Worm (Caenorhabditis elegans): Measurements from ENCODE around the gene trm-2A.

trm-2A gene

DNA sequence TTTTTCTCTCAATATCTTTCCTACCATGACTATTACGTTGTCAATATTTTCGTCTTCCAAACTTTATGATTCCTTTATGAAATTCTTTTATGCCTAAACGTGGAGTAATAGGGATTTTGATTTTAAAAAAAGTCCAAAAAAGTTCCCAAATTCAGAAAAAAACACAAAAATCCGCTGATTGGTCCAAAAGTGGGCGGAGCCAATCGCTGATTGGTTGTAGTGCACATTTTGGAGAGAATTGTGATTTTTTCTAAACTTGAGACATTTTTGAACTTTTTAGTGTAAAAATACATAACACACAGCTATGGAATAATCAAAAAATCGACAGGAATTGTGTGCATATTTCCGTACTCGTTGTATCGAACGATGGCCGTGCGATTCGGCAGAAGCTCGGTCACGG lies 34.6 kb downstream of the trm-2A start:
- TF ChIP-seq egl-18 (GFP tag; IDR thresholded peaks at IDR 0.05) (no peak), nfyb-1 (GFP tag; IDR thresholded peaks at IDR 0.05) (peak; percentile 48; the same call in 1 of the 2 replicates)

- TF ChIP-seq egrh-3 (GFP tag; IDR thresholded peaks at IDR 0.05) (peak; percentile 69; the same call in 1 of the 2 replicates), mel-28 (tag; optimal IDR thresholded peaks at IDR 0.05; ENCODE audit: borderline replicate concordance) (no peak), fkh-3 (tag; optimal IDR thresholded peaks at IDR 0.05) (no peak), B0035.1 (tag; optimal IDR thresholded peaks at IDR 0.05) (no peak), zfh-2 (GFP tag; conservative IDR thresholded peaks at IDR 0.05) (peak; percentile 91), madf-8 (GFP tag; conservative IDR thresholded peaks at IDR 0.05) (0 out of 2 replicates have a peak, but pooled peaks have one; percentile 11)
Measured at ce11 chrV:942556-942955, 37.8 kb downstream of the trm-2A start.

DNA sequence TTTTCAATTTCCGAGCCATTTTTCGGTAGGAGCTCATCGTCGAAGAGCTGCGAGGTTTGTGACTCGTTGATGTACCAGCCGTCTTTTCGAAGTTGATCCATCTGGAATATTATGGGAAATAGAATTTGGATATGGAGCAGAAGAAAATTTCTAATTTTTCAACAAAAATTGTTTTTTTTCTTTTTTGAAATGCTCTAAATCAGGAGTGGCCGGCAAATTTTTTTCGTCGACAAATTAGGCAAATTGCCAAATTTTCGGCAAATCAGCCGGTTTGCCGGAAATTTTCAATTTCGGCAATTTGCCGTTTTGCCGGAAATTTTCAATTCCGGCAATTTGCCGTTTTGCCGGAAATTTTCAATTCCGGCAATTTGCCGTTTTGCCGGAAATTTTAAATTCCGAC lies 40.4 kb downstream of the trm-2A start, which contains the start of gene Y50D4C.3:
Gene Y50D4C.3, minus strand, starts transcription at position 101 of the 400 bp plus-strand sequence.
- TF ChIP-seq nhr-27 (tag; optimal IDR thresholded peaks at IDR 0.05) = no peak
- no peak for TF ChIP-seq zfh-2 (GFP tag; conservative IDR thresholded peaks at IDR 0.05)
- TF ChIP-seq ztf-18 (tag; optimal IDR thresholded peaks at IDR 0.05) = no peak
- TF ChIP-seq mcd-1 (GFP tag; IDR thresholded peaks at IDR 0.05) = no peak
- TF ChIP-seq bed-2 (GFP tag; IDR thresholded peaks at IDR 0.05) = no peak
- no peak for TF ChIP-seq unc-130 (GFP tag; optimal IDR thresholded peaks at IDR 0.05)
- no peak for TF ChIP-seq dox-1 (GFP tag; IDR thresholded peaks at IDR 0.05)
- no peak for TF ChIP-seq cebp-1 (GFP tag; IDR thresholded peaks at IDR 0.05)
- no peak for TF ChIP-seq cebp-1 (tag; optimal IDR thresholded peaks at IDR 0.05)
- TF ChIP-seq pbrm-1 (GFP tag; IDR thresholded peaks at IDR 0.05) = no peak
- TF ChIP-seq K11D2.4 (GFP tag; IDR thresholded peaks at IDR 0.05) = no peak
- TF ChIP-seq ztf-26 (tag; optimal IDR thresholded peaks at IDR 0.05) = no peak
- TF ChIP-seq snpc-1.1 (tag; optimal IDR thresholded peaks at IDR 0.05; ENCODE audit: insufficient read depth) = no peak
- no peak for TF ChIP-seq ceh-40 (GFP tag; IDR thresholded peaks at IDR 0.05)
- TF ChIP-seq atf-7 (tag; optimal IDR thresholded peaks at IDR 0.05) = no peak
- TF ChIP-seq F57A8.1 (GFP tag; optimal IDR thresholded peaks at IDR 0.05) = no peak
- TF ChIP-seq K12H6.12 (tag; optimal IDR thresholded peaks at IDR 0.05) = no peak

ce11 chrV:945828-946227 lies 41.1 kb downstream of the trm-2A start:
- TF ChIP-seq repo-1 (tag; optimal IDR thresholded peaks at IDR 0.05) (no peak), nfyb-1 (GFP tag; IDR thresholded peaks at IDR 0.05) (peak; percentile 58; the same call in 1 of the 2 replicates), tbx-9 (tag; optimal IDR thresholded peaks at IDR 0.05; ENCODE audit: borderline replicate concordance) (no peak), F10E7.11 (tag; optimal IDR thresholded peaks at IDR 0.05) (no peak), pbrm-1 (GFP tag; IDR thresholded peaks at IDR 0.05) (no peak), F39B2.1 (GFP tag; IDR thresholded peaks at IDR 0.05) (no peak), Y56A3A.18 (GFP tag; IDR thresholded peaks at IDR 0.05) (no peak)

ce11 chrV:949084-949483 lies 44.3 kb downstream of the trm-2A start:
- TF ChIP-seq Y53F4B.3 (GFP tag; IDR thresholded peaks at IDR 0.05) = no peak
- no peak for TF ChIP-seq snpc-3.4 (tag; optimal IDR thresholded peaks at IDR 0.05)
- TF ChIP-seq lin-35 (GFP tag; optimal IDR thresholded peaks at IDR 0.05) = no peak
- TF ChIP-seq pbrm-1 (GFP tag; IDR thresholded peaks at IDR 0.05) = no peak
- no peak for TF ChIP-seq Y56A3A.18 (GFP tag; IDR thresholded peaks at IDR 0.05)
- no peak for TF ChIP-seq let-607 (tag; optimal IDR thresholded peaks at IDR 0.05)
- no peak for TF ChIP-seq ama-1 (optimal IDR thresholded peaks at IDR 0.05)
- TF ChIP-seq ama-1 (GFP tag; optimal IDR thresholded peaks at IDR 0.05) = no peak
- TF ChIP-seq F10E7.11 (tag; optimal IDR thresholded peaks at IDR 0.05) = no peak
- TF ChIP-seq rec-8 (tag; optimal IDR thresholded peaks at IDR 0.05) = no peak
- TF ChIP-seq ztf-28 (GFP tag; IDR thresholded peaks at IDR 0.05) = no peak
- TF ChIP-seq snpc-1.3 (tag; optimal IDR thresholded peaks at IDR 0.05; ENCODE audit: insufficient read depth) = no peak
- TF ChIP-seq sdz-38 (tag; optimal IDR thresholded peaks at IDR 0.05) = no peak
- no peak for TF ChIP-seq T26A5.8 (tag; optimal IDR thresholded peaks at IDR 0.05)
- no peak for TF ChIP-seq madf-10 (tag; optimal IDR thresholded peaks at IDR 0.05)
- no peak for TF ChIP-seq ceh-91 (GFP tag; IDR thresholded peaks at IDR 0.05)
- TF ChIP-seq repo-1 (tag; optimal IDR thresholded peaks at IDR 0.05) = no peak
- TF ChIP-seq hmg-1.2 (GFP tag; IDR thresholded peaks at IDR 0.05) = no peak

Measured in whole organism, young adult.